Fruit fly (Drosophila melanogaster): ENCODE data around the gene Kap-alpha3.

Gene Kap-alpha3

dm6 chr3R:9626880-9627401 lies 49.4 kb upstream of the Kap-alpha3 start, which contains the start of the genes CG9427 and CG8319:
CG9427 (minus strand) TSS chr3R:9626930.
CG8319 (plus strand) TSS chr3R:9627321.
- TF ChIP-seq hbn (GFP tag; IDR thresholded peaks at IDR 0.05; ENCODE audit: partially characterized antibody) (peak; percentile 86), Gsc (GFP tag; IDR thresholded peaks at IDR 0.05) (no peak), aop (GFP tag; IDR thresholded peaks at IDR 0.05) (no peak), caup (GFP tag; optimal IDR thresholded peaks at IDR 0.05; ENCODE audit: severe bottlenecking) (peak; percentile 34), CG33557 (GFP tag; optimal IDR thresholded peaks at IDR 0.05) (peak; percentile 3), sqz (GFP tag; optimal IDR thresholded peaks at IDR 0.05) (no peak), Myb (GFP tag; optimal IDR thresholded peaks at IDR 0.05) (peak; percentile 67), Scr (GFP tag; IDR thresholded peaks at IDR 0.05; ENCODE audit: partially characterized antibody) (peak; percentile 88), lola (GFP tag; optimal IDR thresholded peaks at IDR 0.05) (peak in 1 of 3 experiments; percentile 49), CG11560 (tag; IDR thresholded peaks at IDR 0.05) (no peak), ftz-f1 (GFP tag; optimal IDR thresholded peaks at IDR 0.05) (peak; percentile 18), CG7271 (tag; optimal IDR thresholded peaks at IDR 0.05) (no peak), CG12071 (GFP tag; optimal IDR thresholded peaks at IDR 0.05) (no peak), Drgx (GFP tag; IDR thresholded peaks at IDR 0.05) (no peak), cwo (GFP tag; optimal IDR thresholded peaks at IDR 0.05) (peak; percentile 30), CG10654 (GFP tag; optimal IDR thresholded peaks at IDR 0.05) (peak; percentile 40), CG16863 (GFP tag; optimal IDR thresholded peaks at IDR 0.05) (peak; percentile 49), fu2 (GFP tag; optimal IDR thresholded peaks at IDR 0.05) (peak; percentile 64), otp (GFP tag; IDR thresholded peaks at IDR 0.05) (no peak), Asciz (GFP tag; optimal IDR thresholded peaks at IDR 0.05) (peak; percentile 7), unpg (GFP tag; optimal IDR thresholded peaks at IDR 0.05) (peak; percentile 63), CG2889 (GFP tag; IDR thresholded peaks at IDR 0.05) (no peak), Doc2 (GFP tag; IDR thresholded peaks at IDR 0.05) (no peak), CG2202 (tag; optimal IDR thresholded peaks at IDR 0.05) (no peak), CG15011 (GFP tag; optimal IDR thresholded peaks at IDR 0.05) (no peak), CrebB (tag; optimal IDR thresholded peaks at IDR 0.05) (peak; percentile 77), Jarid2 (GFP tag; optimal IDR thresholded peaks at IDR 0.05) (no peak), crc (GFP tag; optimal IDR thresholded peaks at IDR 0.05) (no peak), CG6175 (GFP tag; IDR thresholded peaks at IDR 0.05) (no peak), p53 (GFP tag; optimal IDR thresholded peaks at IDR 0.05) (no peak), CG6683 (GFP tag; optimal IDR thresholded peaks at IDR 0.05) (no peak), lbe (GFP tag; optimal IDR thresholded peaks at IDR 0.05) (peak; percentile 10), Dbx (GFP tag; IDR thresholded peaks at IDR 0.05) (0 out of 3 replicates have a peak, but pooled peaks have one; percentile 45), jumu (GFP tag; optimal IDR thresholded peaks at IDR 0.05) (peak; percentile 46), usp (GFP tag; optimal IDR thresholded peaks at IDR 0.05) (no peak), pan (optimal IDR thresholded peaks at IDR 0.05) (no peak), pan (GFP tag; optimal IDR thresholded peaks at IDR 0.05 in 1 of 2, IDR thresholded peaks at IDR 0.05 in 1 of 2) (peak in 1 of 2 experiments; percentile 9), odd (GFP tag; optimal IDR thresholded peaks at IDR 0.05) (no peak), CG2120 (GFP tag; optimal IDR thresholded peaks at IDR 0.05) (peak; percentile 83), vnd (GFP tag; IDR thresholded peaks at IDR 0.05; ENCODE audit: partially characterized antibody) (peak; percentile 76), Neu2 (GFP tag; optimal IDR thresholded peaks at IDR 0.05; ENCODE audit: borderline replicate concordance) (no peak), disco-r (GFP tag; optimal IDR thresholded peaks at IDR 0.05) (no peak), Ada2b (GFP tag; IDR thresholded peaks at IDR 0.05) (no peak), pfk (GFP tag; optimal IDR thresholded peaks at IDR 0.05) (no peak), CG7963 (GFP tag; IDR thresholded peaks at IDR 0.05; ENCODE audit: partially characterized antibody) (peak; percentile 70), CG10366 (GFP tag; IDR thresholded peaks at IDR 0.05) (0 out of 2 replicates have a peak, but pooled peaks have one; percentile 47), zen2 (GFP tag; IDR thresholded peaks at IDR 0.05; ENCODE audit: partially characterized antibody) (peak; percentile 57; the same call in 1 of the 3 replicates), Fer3 (tag; optimal IDR thresholded peaks at IDR 0.05) (peak; percentile 20), hkb (optimal IDR thresholded peaks at IDR 0.05) (no peak), hkb (GFP tag; IDR thresholded peaks at IDR 0.05) (no peak)

Measured in whole organism, embryonic.